Fruit fly (Drosophila melanogaster) whole organism, embryonic: Measurements from ENCODE around the gene CG13377.

Experiments
- Atf3 ChIP-seq: fragments of 200-800 bp; sonication (Bioruptor generic); optimal IDR thresholded peaks from 3 replicates; lab custom pipeline; 2016; ENCODE audit warnings: missing biosample characterization, missing genetic modification characterization
- Bdp1 ChIP-seq: fragments of 200-800 bp; sonication (Bioruptor generic); optimal IDR thresholded peaks from 3 replicates; lab custom pipeline; 2016; ENCODE audit warnings: missing biosample characterization, missing genetic modification characterization
- CG10565 ChIP-seq: fragments of 200-800 bp; sonication (Bioruptor generic); optimal IDR thresholded peaks from 3 replicates; lab custom pipeline; 2016; ENCODE audit warnings: missing biosample characterization, mild to moderate bottlenecking, missing genetic modification characterization
- CG11247 ChIP-seq: fragments of 200-800 bp; sonication (Bioruptor generic); IDR thresholded peaks from 2 replicates; pipeline ENCODE4 v1.3.6; 2022; ENCODE audit warnings: missing biosample characterization, missing genetic modification characterization
- CG12155 ChIP-seq: fragments of 200-800 bp; sonication (Bioruptor generic); optimal IDR thresholded peaks from 3 replicates; lab custom pipeline; 2016; ENCODE audit warnings: missing biosample characterization, missing genetic modification characterization
- CG12236 ChIP-seq: fragments of 200-800 bp; sonication (Bioruptor generic); optimal IDR thresholded peaks from 2 replicates; lab custom pipeline; 2016; ENCODE audit warnings: missing biosample characterization, missing genetic modification characterization
- CG13775 ChIP-seq: fragments of 200-800 bp; sonication (Bioruptor generic); optimal IDR thresholded peaks from 3 replicates; lab custom pipeline; 2017; ENCODE audit warnings: missing biosample characterization, mild to moderate bottlenecking, missing genetic modification characterization
- CG14667 ChIP-seq: fragments of 200-800 bp; sonication (Bioruptor generic); IDR thresholded peaks from 2 replicates; pipeline ENCODE4 v1.3.6; 2022; ENCODE audit warnings: missing biosample characterization, missing genetic modification characterization
- CG15514 ChIP-seq: fragments of 200-800 bp; sonication (Bioruptor generic); optimal IDR thresholded peaks from 3 replicates; lab custom pipeline; 2017; ENCODE audit warnings: missing biosample characterization, missing genetic modification characterization, mild to moderate bottlenecking, moderate library complexity, missing genetic modification reagents
- CG17328 ChIP-seq: fragments of 200-800 bp; sonication (Bioruptor generic); IDR thresholded peaks from 2 replicates; pipeline ENCODE4 v1.3.6; 2022; ENCODE audit warnings: missing biosample characterization, missing genetic modification characterization
- CG1832 ChIP-seq: fragments of 200-800 bp; sonication (Bioruptor generic); optimal IDR thresholded peaks from 2 replicates; lab custom pipeline; 2017; ENCODE audit warnings: missing biosample characterization, mild to moderate bottlenecking, missing genetic modification characterization, inconsistent platforms
- CG18619 ChIP-seq: fragments of 200-800 bp; sonication (Bioruptor generic); optimal IDR thresholded peaks from 3 replicates; lab custom pipeline; 2017; ENCODE audit warnings: missing biosample characterization, mild to moderate bottlenecking, missing genetic modification characterization
- CG2875 ChIP-seq: fragments of 200-800 bp; sonication (Bioruptor generic); optimal IDR thresholded peaks from 2 replicates; lab custom pipeline; 2017; ENCODE audit warnings: missing biosample characterization, mild to moderate bottlenecking, missing genetic modification characterization, missing genetic modification reagents
- CG33557 ChIP-seq: fragments of 200-800 bp; sonication (Bioruptor generic); optimal IDR thresholded peaks from 2 replicates; lab custom pipeline; 2019; ENCODE audit warnings: missing biosample characterization, mild to moderate bottlenecking, missing genetic modification characterization, moderate library complexity
- CG3995 ChIP-seq: fragments of 200-800 bp; sonication (Bioruptor generic); optimal IDR thresholded peaks from 3 replicates; lab custom pipeline; 2016; ENCODE audit warnings: missing biosample characterization, missing genetic modification characterization
- CG4360 ChIP-seq: fragments of 200-800 bp; sonication (Bioruptor generic); IDR thresholded peaks from 2 replicates; pipeline ENCODE4 v1.3.6; 2022; ENCODE audit warnings: missing biosample characterization, missing genetic modification characterization
- CG43689 ChIP-seq: fragments of 200-800 bp; sonication (Bioruptor generic); IDR thresholded peaks from 2 replicates; pipeline ENCODE4 v1.3.6; 2022; ENCODE audit warnings: missing biosample characterization, missing genetic modification characterization
- CG5180 ChIP-seq: fragments of 200-800 bp; sonication (Bioruptor generic); optimal IDR thresholded peaks from 3 replicates; lab custom pipeline; 2017; ENCODE audit warnings: missing biosample characterization, missing genetic modification characterization, mild to moderate bottlenecking, moderate library complexity, missing genetic modification reagents
- CG7556 ChIP-seq: fragments of 200-800 bp; sonication (Bioruptor generic); optimal IDR thresholded peaks from 2 replicates; lab custom pipeline; 2017; ENCODE audit warnings: missing biosample characterization, mild to moderate bottlenecking, missing genetic modification characterization
- CG7987 ChIP-seq: fragments of 200-800 bp; sonication (Bioruptor generic); optimal IDR thresholded peaks from 2 replicates; lab custom pipeline; 2018; ENCODE audit warnings: missing biosample characterization, mild to moderate bottlenecking, missing genetic modification characterization, moderate library complexity
- CHES-1-like ChIP-seq: fragments of 200-800 bp; sonication (Bioruptor generic); optimal IDR thresholded peaks from 2 replicates; lab custom pipeline; 2016; ENCODE audit warnings: missing biosample characterization, missing genetic modification characterization
- CTCF ChIP-seq: fragments of 200-800 bp; sonication (Bioruptor generic); optimal IDR thresholded peaks from 2 replicates; lab custom pipeline; 2017; ENCODE audit warnings: missing biosample characterization, mild to moderate bottlenecking, missing genetic modification characterization, moderate library complexity
- CoRest ChIP-seq: fragments of 200-800 bp; sonication (Bioruptor generic); optimal IDR thresholded peaks from 3 replicates; lab custom pipeline; 2018; ENCODE audit warnings: missing biosample characterization, mild to moderate bottlenecking, missing genetic modification characterization, moderate library complexity
- D ChIP-seq, 2 experiments: fragments of 200-800 bp in 1 of 2; fragments of >200 bp in 1 of 2; sonication (Bioruptor generic) in 1 of 2; optimal IDR thresholded peaks; 2 replicates in 1 of 2; 3 replicates in 1 of 2; lab custom pipeline; 2017; ENCODE audit warnings: mild to moderate bottlenecking in 1 of 2, missing biosample characterization in 1 of 2, missing genetic modification characterization in 1 of 2, missing genetic modification reagents in 1 of 2
- Dp ChIP-seq: fragments of 200-800 bp; sonication (Bioruptor generic); optimal IDR thresholded peaks from 2 replicates; lab custom pipeline; 2018; ENCODE audit warnings: missing biosample characterization, mild to moderate bottlenecking, missing genetic modification characterization, moderate library complexity
- ERR ChIP-seq: fragments of 200-800 bp; sonication (Bioruptor generic); optimal IDR thresholded peaks from 2 replicates; lab custom pipeline; 2016; ENCODE audit warnings: missing biosample characterization, missing genetic modification characterization
- Hey ChIP-seq: fragments of 200-800 bp; sonication (Bioruptor generic); optimal IDR thresholded peaks from 3 replicates; lab custom pipeline; 2018; ENCODE audit warnings: missing biosample characterization, mild to moderate bottlenecking, missing genetic modification characterization
- Hr51 ChIP-seq, 2 experiments: fragments of 200-800 bp; sonication (Bioruptor generic); optimal IDR thresholded peaks; 2 replicates in 1 of 2; 3 replicates in 1 of 2; lab custom pipeline; 2016 to 2018; ENCODE audit warnings: missing biosample characterization in 2 of 2, missing genetic modification characterization in 2 of 2, mild to moderate bottlenecking in 1 of 2, moderate library complexity in 1 of 2
- Lhr ChIP-seq: fragments of 200-800 bp; sonication (Bioruptor generic); optimal IDR thresholded peaks from 3 replicates; lab custom pipeline; 2017; ENCODE audit warnings: mild to moderate bottlenecking, missing biosample characterization, missing genetic modification reagents, missing genetic modification characterization
- MESR4 ChIP-seq: fragments of 200-800 bp; sonication (Bioruptor generic); optimal IDR thresholded peaks from 2 replicates; lab custom pipeline; 2018; ENCODE audit warnings: missing biosample characterization, mild to moderate bottlenecking, missing genetic modification characterization, moderate library complexity
- NK7.1 ChIP-seq: fragments of 200-800 bp; sonication (Bioruptor generic); optimal IDR thresholded peaks from 3 replicates; lab custom pipeline; 2016; ENCODE audit warnings: missing biosample characterization, missing genetic modification characterization
- Nf-YC ChIP-seq: fragments of 200-800 bp; optimal IDR thresholded peaks from 3 replicates; lab custom pipeline; 2019; ENCODE audit warnings: missing biosample characterization, mild to moderate bottlenecking, missing genetic modification characterization, moderate library complexity
- Oli ChIP-seq: fragments of 200-800 bp; sonication (Bioruptor generic); optimal IDR thresholded peaks from 2 replicates; lab custom pipeline; 2018; ENCODE audit warnings: missing biosample characterization, mild to moderate bottlenecking, missing genetic modification characterization, moderate library complexity
- Scr ChIP-seq: fragments of 200-800 bp; sonication (Bioruptor generic); IDR thresholded peaks from 2 replicates; pipeline ENCODE4 v1.3.6; 2022; ENCODE audit warnings: missing biosample characterization, missing genetic modification characterization; ENCODE audit not compliant: partially characterized antibody
- Xbp1 ChIP-seq: fragments of 200-800 bp; sonication (Bioruptor generic); optimal IDR thresholded peaks from 3 replicates; lab custom pipeline; 2016; ENCODE audit warnings: missing biosample characterization, mild to moderate bottlenecking, missing genetic modification characterization
- aop ChIP-seq: fragments of 200-800 bp; sonication (Bioruptor generic); IDR thresholded peaks from 2 replicates; pipeline ENCODE4 v1.3.6; 2022; ENCODE audit warnings: missing biosample characterization, missing genetic modification characterization
- dimm ChIP-seq: fragments of 200-800 bp; sonication (Bioruptor generic); IDR thresholded peaks from 2 replicates; pipeline ENCODE4 v1.3.6; 2022; ENCODE audit warnings: missing biosample characterization, missing genetic modification characterization
- dm ChIP-seq: fragments of 200-800 bp; sonication (Bioruptor generic); optimal IDR thresholded peaks from 3 replicates; lab custom pipeline; 2016; ENCODE audit warnings: missing biosample characterization, missing genetic modification characterization
- emc ChIP-seq: fragments of 200-800 bp; sonication (Bioruptor generic); optimal IDR thresholded peaks from 2 replicates; lab custom pipeline; 2016; ENCODE audit warnings: missing biosample characterization, missing genetic modification characterization
- gcm ChIP-seq: fragments of 200-800 bp; sonication (Bioruptor generic); optimal IDR thresholded peaks from 2 replicates; lab custom pipeline; 2019; ENCODE audit warnings: missing biosample characterization, mild to moderate bottlenecking, missing genetic modification characterization, moderate library complexity
- gcm2 ChIP-seq: fragments of 200-800 bp; sonication (Bioruptor generic); optimal IDR thresholded peaks from 2 replicates; lab custom pipeline; 2016; ENCODE audit warnings: missing biosample characterization, missing genetic modification characterization
- gem ChIP-seq: fragments of 200-800 bp; sonication (Bioruptor generic); optimal IDR thresholded peaks from 2 replicates; lab custom pipeline; 2019; ENCODE audit warnings: missing biosample characterization, mild to moderate bottlenecking, missing genetic modification characterization, moderate library complexity
- hth ChIP-seq: fragments of >200 bp; optimal IDR thresholded peaks from 2 replicates; lab custom pipeline; 2017; ENCODE audit warnings: inconsistent platforms
- ken ChIP-seq: fragments of 200-800 bp; sonication (Bioruptor generic); IDR thresholded peaks from 3 replicates; pipeline ENCODE4 v1.3.6; 2022; ENCODE audit warnings: missing biosample characterization, missing genetic modification characterization
- mld ChIP-seq: fragments of 200-800 bp; sonication (Bioruptor generic); IDR thresholded peaks from 3 replicates; pipeline ENCODE4 v1.3.6; 2022; ENCODE audit warnings: missing biosample characterization, missing genetic modification characterization; ENCODE audit not compliant: partially characterized antibody
- pfk ChIP-seq: fragments of 200-800 bp; sonication (Bioruptor generic); optimal IDR thresholded peaks from 2 replicates; lab custom pipeline; 2018; ENCODE audit warnings: missing biosample characterization, mild to moderate bottlenecking, missing genetic modification characterization, moderate library complexity
- phol ChIP-seq: fragments of 200-800 bp; sonication (Bioruptor generic); optimal IDR thresholded peaks from 3 replicates; lab custom pipeline; 2018; ENCODE audit warnings: missing biosample characterization, mild to moderate bottlenecking, missing genetic modification characterization, moderate library complexity
- pzg ChIP-seq: fragments of 200-800 bp; sonication (Bioruptor generic); optimal IDR thresholded peaks from 3 replicates; lab custom pipeline; 2018; ENCODE audit warnings: missing biosample characterization, mild to moderate bottlenecking, missing genetic modification characterization, moderate library complexity
- sens ChIP-seq: fragments of 200-800 bp; sonication (Bioruptor generic); peaks from one replicate; lab custom pipeline; 2016; ENCODE audit warnings: missing biosample characterization, missing genetic modification characterization
- zen ChIP-seq: fragments of 200-800 bp; sonication (Bioruptor generic); optimal IDR thresholded peaks from 3 replicates; lab custom pipeline; 2018; ENCODE audit warnings: missing biosample characterization, mild to moderate bottlenecking, missing genetic modification characterization, moderate library complexity
- zf30C ChIP-seq: fragments of 200-800 bp; sonication (Bioruptor generic); optimal IDR thresholded peaks from 3 replicates; lab custom pipeline; 2018; ENCODE audit warnings: missing biosample characterization, mild to moderate bottlenecking, missing genetic modification characterization

Gene CG13377

DNA sequence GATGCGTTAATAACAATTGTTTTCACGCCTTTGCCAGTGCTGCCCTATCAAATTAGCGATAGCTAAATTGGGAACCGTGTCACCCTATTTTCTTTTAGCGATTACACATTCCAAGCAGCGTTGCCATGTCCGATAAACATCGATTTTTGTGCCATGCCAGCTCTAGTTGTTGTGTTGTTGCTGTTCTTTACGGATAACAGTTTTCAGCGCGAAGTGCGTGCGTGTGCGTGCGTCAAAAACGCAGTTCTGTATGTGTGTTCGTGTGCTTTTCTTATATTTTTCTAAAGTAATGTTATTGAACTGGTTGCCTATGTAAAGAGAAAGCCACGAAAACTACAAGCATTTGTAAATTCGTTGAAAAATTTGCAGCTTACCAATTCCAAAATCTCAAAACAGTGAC is 18.0 kb downstream of the CG13377 start, which contains the start of the genes CG3038 and G9a (continued):
- no peak for TF ChIP-seq Hey (tag; lab: Kevin White, UChicago)
- peak; percentile 75 for TF ChIP-seq dm
- TF ChIP-seq phol (tag; lab: Kevin White, UChicago) = peak; percentile 75
- no peak for TF ChIP-seq hth (lab: Kevin White, UChicago)
- TF ChIP-seq MESR4 (GFP tag; lab: Kevin White, UChicago) = peak; percentile 57
- TF ChIP-seq CG7556 (GFP tag; lab: Kevin White, UChicago) = peak; percentile 23
- TF ChIP-seq ERR (GFP tag; lab: Kevin White, UChicago) = peak; percentile 3
- no peak for TF ChIP-seq CG18619 (GFP tag; lab: Kevin White, UChicago)
- peak; percentile 34 for TF ChIP-seq CG12155 (GFP tag; lab: Kevin White, UChicago)
- no peak for TF ChIP-seq CG43689 (GFP tag; lab: Robert Waterston, UW)
- peak; percentile 44 for TF ChIP-seq CG7987 (GFP tag; lab: Kevin White, UChicago)
- TF ChIP-seq CG33557 (GFP tag; lab: Kevin White, UChicago) = no peak
- TF ChIP-seq aop (GFP tag; lab: Robert Waterston, UW) = no peak
- TF ChIP-seq Nf-YC (tag; lab: Kevin White, UChicago) = peak; percentile 52
- TF ChIP-seq Hr51 (GFP tag; optimal IDR thresholded peaks at IDR 0.05; lab: Kevin White, UChicago) = peak in 1 of 2 experiments; percentile 19
- TF ChIP-seq Lhr (GFP tag; lab: Kevin White, UChicago) = peak; percentile 93
- TF ChIP-seq gcm2 (GFP tag; lab: Kevin White, UChicago) = peak; percentile 50
- no peak for TF ChIP-seq ken (GFP tag; lab: Robert Waterston, UW)
- TF ChIP-seq Bdp1 = peak; percentile 4
- no peak for TF ChIP-seq CG12236 (GFP tag; lab: Kevin White, UChicago)
- peak; percentile 43 for TF ChIP-seq CHES-1-like (GFP tag; lab: Kevin White, UChicago)
- TF ChIP-seq Oli (tag; lab: Kevin White, UChicago) = no peak
- TF ChIP-seq CG5180 = no peak
- peak; percentile 25 for TF ChIP-seq Atf3
- TF ChIP-seq zen (tag; lab: Kevin White, UChicago) = peak; percentile 56
- TF ChIP-seq CTCF = peak; percentile 25
- no peak for TF ChIP-seq mld (GFP tag; lab: Robert Waterston, UW)
- peak; percentile 69 for TF ChIP-seq CG15514 (GFP tag; lab: Kevin White, UChicago)
- no peak for TF ChIP-seq Scr (GFP tag; lab: Robert Waterston, UW)
- no peak for TF ChIP-seq CG14667
- TF ChIP-seq gem (tag; lab: Kevin White, UChicago) = peak; percentile 20
- peak; percentile 82 for TF ChIP-seq sens (GFP tag; lab: Kevin White, UChicago)
- no peak for TF ChIP-seq CG10565 (GFP tag; lab: Kevin White, UChicago)
- TF ChIP-seq Dp (GFP tag; lab: Kevin White, UChicago) = peak; percentile 57
- TF ChIP-seq Xbp1 (GFP tag; lab: Kevin White, UChicago) = peak; percentile 56
- TF ChIP-seq CG1832 (GFP tag; lab: Kevin White, UChicago) = no peak
- no peak for TF ChIP-seq CG2875
- no peak for TF ChIP-seq pfk (GFP tag; lab: Kevin White, UChicago)
- peak; percentile 84 for TF ChIP-seq CG3995 (GFP tag; lab: Kevin White, UChicago)
- no peak for TF ChIP-seq CG11247 (GFP tag; lab: Robert Waterston, UW)
- peak; percentile 61 for TF ChIP-seq CoRest (tag; lab: Kevin White, UChicago)
- peak; percentile 12 for TF ChIP-seq gcm
- TF ChIP-seq NK7.1 (GFP tag; lab: Kevin White, UChicago) = peak; percentile 6
- no peak for TF ChIP-seq dimm (GFP tag; lab: Robert Waterston, UW)
- peak; percentile 8 for TF ChIP-seq CG13775 (GFP tag; lab: Kevin White, UChicago)
- no peak for TF ChIP-seq CG4360
- peak; percentile 9 for TF ChIP-seq emc
- TF ChIP-seq CG17328 (GFP tag; lab: Robert Waterston, UW) = no peak
- peak; percentile 97 for TF ChIP-seq pzg (GFP tag; lab: Kevin White, UChicago)
- TF ChIP-seq D (optimal IDR thresholded peaks at IDR 0.05; lab: Kevin White, UChicago) = no peak
- TF ChIP-seq D (GFP tag; optimal IDR thresholded peaks at IDR 0.05; lab: Kevin White, UChicago) = peak; percentile 11
- TF ChIP-seq zf30C = no peak
